Fruit fly (Drosophila melanogaster) whole organism, wandering third instar larva: ENCODE results near the gene CG34404.

Source experiments
- Abd-B ChIP-seq: fragments of >200 bp; optimal IDR thresholded peaks from 2 replicates; lab custom pipeline; 2017; ENCODE audit warnings: missing biosample characterization, missing genetic modification characterization
- h ChIP-seq: fragments of 200-800 bp; sonication (Bioruptor generic); optimal IDR thresholded peaks from 3 replicates; lab custom pipeline; 2016; ENCODE audit warnings: missing biosample characterization, mild to moderate bottlenecking, missing genetic modification characterization
- pan ChIP-seq: fragments of >200 bp; optimal IDR thresholded peaks from 2 replicates; lab custom pipeline; 2017
- sv ChIP-seq: fragments of 200-800 bp; sonication (Bioruptor generic); optimal IDR thresholded peaks from 3 replicates; lab custom pipeline; 2016; ENCODE audit warnings: missing biosample characterization, missing genetic modification characterization

dm6 chr3R:15406393-15406792 lies 38.9 kb upstream of the CG34404 start:
- no peak for TF ChIP-seq Abd-B (GFP tag; lab: Kevin White, UChicago)
- TF ChIP-seq h (GFP tag; lab: Kevin White, UChicago), result no peak
- no peak for TF ChIP-seq pan
- TF ChIP-seq sv (GFP tag; lab: Kevin White, UChicago), result no peak
